Fruit fly (Drosophila melanogaster): ENCODE results near the gene CG6276.

CG6276 gene

dm6 chr3R:15319912-15320746 lies at the start of gene CG6276, which contains the start of gene CG44040:
Gene CG6276, minus strand, starts transcription at chr3R:15320069.
Gene CG44040, plus strand, starts transcription at chr3R:15320378.
- no peak for TF ChIP-seq Pif1B (GFP tag; optimal IDR thresholded peaks at IDR 0.05)
- peak; percentile 71 for TF ChIP-seq fd96Ca (GFP tag; IDR thresholded peaks at IDR 0.05)
- TF ChIP-seq D1 (tag; optimal IDR thresholded peaks at IDR 0.05), result no peak
- TF ChIP-seq CG4496 (GFP tag; IDR thresholded peaks at IDR 0.05), result peak; percentile 53; the same call in 2 of the 3 replicates
- 0 out of 2 replicates have a peak, but pooled peaks have one; percentile 4 for TF ChIP-seq rn (GFP tag; IDR thresholded peaks at IDR 0.05)
- TF ChIP-seq CG8301 (tag; optimal IDR thresholded peaks at IDR 0.05), result peak; percentile 59
- TF ChIP-seq CG15710 (tag; optimal IDR thresholded peaks at IDR 0.05), result peak; percentile 46
- TF ChIP-seq CG8159 (tag; optimal IDR thresholded peaks at IDR 0.05), result peak; percentile 98
- peak; percentile 44 for TF ChIP-seq CG17806 (tag; optimal IDR thresholded peaks at IDR 0.05)
- TF ChIP-seq Pif1A (GFP tag; optimal IDR thresholded peaks at IDR 0.05), result no peak
- TF ChIP-seq EcR (GFP tag; optimal IDR thresholded peaks at IDR 0.05), result no peak
- no peak for TF ChIP-seq CG10348 (GFP tag; IDR thresholded peaks at IDR 0.05)
- TF ChIP-seq CG34367 (tag; optimal IDR thresholded peaks at IDR 0.05), result peak; percentile 50
- peak; percentile 35 for TF ChIP-seq CG32121 (GFP tag; IDR thresholded peaks at IDR 0.05)
- TF ChIP-seq CG13204 (GFP tag; optimal IDR thresholded peaks at IDR 0.05), result no peak
- TF ChIP-seq Snoo (tag; optimal IDR thresholded peaks at IDR 0.05), result peak; percentile 61
- TF ChIP-seq CG14655 (GFP tag; optimal IDR thresholded peaks at IDR 0.05), result no peak
- TF ChIP-seq gl (tag; optimal IDR thresholded peaks at IDR 0.05), result no peak
- TF ChIP-seq CG9948 (tag; optimal IDR thresholded peaks at IDR 0.05), result peak; percentile 25
- peak; percentile 73 for TF ChIP-seq Ets98B (GFP tag; IDR thresholded peaks at IDR 0.05)
- TF ChIP-seq CG12605 (GFP tag; IDR thresholded peaks at IDR 0.05), result 0 out of 2 replicates have a peak, but pooled peaks have one; percentile 9

DNA sequence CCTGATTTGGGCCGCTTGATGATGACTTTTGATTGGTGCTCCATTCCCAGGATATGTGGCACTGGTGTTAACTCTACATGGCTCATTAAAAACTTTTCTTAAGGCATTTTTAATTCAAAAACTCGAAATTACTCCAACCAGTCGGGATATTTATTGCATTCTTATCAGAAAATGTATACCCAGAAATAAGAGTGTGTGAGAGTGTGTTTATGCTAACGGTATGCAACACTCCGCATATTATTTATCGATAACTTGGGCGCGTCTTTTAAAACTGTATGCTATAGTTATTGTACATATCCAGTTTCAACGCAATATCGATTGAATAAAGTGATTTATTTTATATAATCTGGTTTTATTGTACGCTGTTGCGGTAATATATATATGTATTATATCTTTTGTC lies 47.6 kb upstream of the CG6276 start, which contains the start of gene CG34404:
TSS of gene CG34404 (minus strand) at position 189 of the 400 bp plus-strand sequence.
- no peak for TF ChIP-seq CG13204 (GFP tag; optimal IDR thresholded peaks at IDR 0.05)
- TF ChIP-seq CG34367 (tag; optimal IDR thresholded peaks at IDR 0.05), result no peak
- no peak for TF ChIP-seq CG9948 (tag; optimal IDR thresholded peaks at IDR 0.05)
- TF ChIP-seq CG8301 (tag; optimal IDR thresholded peaks at IDR 0.05), result no peak
- no peak for TF ChIP-seq CG32121 (GFP tag; IDR thresholded peaks at IDR 0.05)
- no peak for TF ChIP-seq Ets98B (GFP tag; IDR thresholded peaks at IDR 0.05)
- no peak for TF ChIP-seq CG4496 (GFP tag; IDR thresholded peaks at IDR 0.05)
- no peak for TF ChIP-seq CG8159 (tag; optimal IDR thresholded peaks at IDR 0.05)
- TF ChIP-seq Pif1A (GFP tag; optimal IDR thresholded peaks at IDR 0.05), result no peak
- no peak for TF ChIP-seq gl (tag; optimal IDR thresholded peaks at IDR 0.05)
- no peak for TF ChIP-seq CG12605 (GFP tag; IDR thresholded peaks at IDR 0.05)
- no peak for TF ChIP-seq Snoo (tag; optimal IDR thresholded peaks at IDR 0.05)
- no peak for TF ChIP-seq fd96Ca (GFP tag; IDR thresholded peaks at IDR 0.05)
- TF ChIP-seq Pif1B (GFP tag; optimal IDR thresholded peaks at IDR 0.05), result no peak
- TF ChIP-seq rn (GFP tag; IDR thresholded peaks at IDR 0.05), result no peak
- TF ChIP-seq CG14655 (GFP tag; optimal IDR thresholded peaks at IDR 0.05), result no peak
- TF ChIP-seq D1 (tag; optimal IDR thresholded peaks at IDR 0.05), result no peak

dm6 chr3R:15366839-15367238 lies 47.0 kb upstream of the CG6276 start:
- TF ChIP-seq fd96Ca (GFP tag; IDR thresholded peaks at IDR 0.05), result no peak
- TF ChIP-seq Ets98B (GFP tag; IDR thresholded peaks at IDR 0.05), result peak; percentile 41
- TF ChIP-seq CG9948 (tag; optimal IDR thresholded peaks at IDR 0.05), result peak; percentile 43
- no peak for TF ChIP-seq CG8159 (tag; optimal IDR thresholded peaks at IDR 0.05)
- peak; percentile 62; the same call in 1 of the 2 replicates for TF ChIP-seq CG32121 (GFP tag; IDR thresholded peaks at IDR 0.05)
- TF ChIP-seq CG10348 (GFP tag; IDR thresholded peaks at IDR 0.05), result no peak
- no peak for TF ChIP-seq D1 (tag; optimal IDR thresholded peaks at IDR 0.05)
- TF ChIP-seq CG4496 (GFP tag; IDR thresholded peaks at IDR 0.05), result peak; percentile 76; the same call in 2 of the 3 replicates
- peak; percentile 19 for TF ChIP-seq Snoo (tag; optimal IDR thresholded peaks at IDR 0.05)
- TF ChIP-seq EcR (GFP tag; optimal IDR thresholded peaks at IDR 0.05), result no peak
- no peak for TF ChIP-seq CG8301 (tag; optimal IDR thresholded peaks at IDR 0.05)
- peak; percentile 32 for TF ChIP-seq CG15710 (tag; optimal IDR thresholded peaks at IDR 0.05)
- no peak for TF ChIP-seq gl (tag; optimal IDR thresholded peaks at IDR 0.05)
- TF ChIP-seq rn (GFP tag; IDR thresholded peaks at IDR 0.05), result no peak
- TF ChIP-seq CG17806 (tag; optimal IDR thresholded peaks at IDR 0.05), result peak; percentile 55
- TF ChIP-seq CG12605 (GFP tag; IDR thresholded peaks at IDR 0.05), result peak; percentile 46; the same call in 1 of the 2 replicates

dm6 chr3R:15363608-15364007 lies 43.7 kb upstream of the CG6276 start, which contains the start of gene CG6171:
Gene CG6171, minus strand, starts transcription at chr3R:15363857.
- TF ChIP-seq CG10348 (GFP tag; IDR thresholded peaks at IDR 0.05) (no peak), CG14655 (GFP tag; optimal IDR thresholded peaks at IDR 0.05) (no peak), CG4496 (GFP tag; IDR thresholded peaks at IDR 0.05) (no peak), CG13204 (GFP tag; optimal IDR thresholded peaks at IDR 0.05) (no peak), EcR (GFP tag; optimal IDR thresholded peaks at IDR 0.05) (no peak), CG8301 (tag; optimal IDR thresholded peaks at IDR 0.05) (no peak), gl (tag; optimal IDR thresholded peaks at IDR 0.05) (no peak), Pif1B (GFP tag; optimal IDR thresholded peaks at IDR 0.05) (no peak), CG9948 (tag; optimal IDR thresholded peaks at IDR 0.05) (no peak), fd96Ca (GFP tag; IDR thresholded peaks at IDR 0.05) (no peak), CG32121 (GFP tag; IDR thresholded peaks at IDR 0.05) (no peak), CG34367 (tag; optimal IDR thresholded peaks at IDR 0.05) (no peak), CG12605 (GFP tag; IDR thresholded peaks at IDR 0.05) (no peak), Pif1A (GFP tag; optimal IDR thresholded peaks at IDR 0.05) (no peak), Snoo (tag; optimal IDR thresholded peaks at IDR 0.05) (no peak), D1 (tag; optimal IDR thresholded peaks at IDR 0.05) (no peak)

- no peak for TF ChIP-seq CG4496 (GFP tag; IDR thresholded peaks at IDR 0.05)
- peak; percentile 19; the same call in 1 of the 2 replicates for TF ChIP-seq CG32121 (GFP tag; IDR thresholded peaks at IDR 0.05)
- TF ChIP-seq CG8301 (tag; optimal IDR thresholded peaks at IDR 0.05), result no peak
Measured at dm6 chr3R:15361490-15361889, 41.6 kb upstream of the CG6276 start, which contains the start of the genes Cog2 and Trax. Gene Cog2, minus strand, starts transcription at chr3R:15361657. Gene Trax, plus strand, starts transcription at chr3R:15361692.

Measured in whole organism, pupa.